Fruit fly (Drosophila melanogaster) whole organism, prepupa: Measurements from ENCODE around the gene CG13639.

Experiments used
- CG11294 ChIP-seq: fragments of 200-800 bp; sonication (Bioruptor generic); IDR thresholded peaks from 2 replicates; pipeline ENCODE4 v1.3.6; 2022; ENCODE audit warnings: missing biosample characterization, missing genetic modification characterization
- CG11902 ChIP-seq: fragments of 200-800 bp; sonication (Bioruptor generic); optimal IDR thresholded peaks from 3 replicates; lab custom pipeline; 2016; ENCODE audit warnings: missing biosample characterization, missing genetic modification characterization
- CG15336 ChIP-seq: fragments of 200-800 bp; sonication (Bioruptor generic); IDR thresholded peaks from 2 replicates; pipeline ENCODE4 v1.3.6; 2022; ENCODE audit warnings: missing biosample characterization, missing genetic modification characterization
- CG1621 ChIP-seq: fragments of 200-800 bp; sonication (Bioruptor generic); optimal IDR thresholded peaks from 3 replicates; lab custom pipeline; 2018; ENCODE audit warnings: missing biosample characterization, mild to moderate bottlenecking, missing genetic modification characterization
- CG16779 ChIP-seq: fragments of 200-800 bp; sonication (Bioruptor generic); optimal IDR thresholded peaks from 3 replicates; lab custom pipeline; 2017; ENCODE audit warnings: missing biosample characterization, mild to moderate bottlenecking, missing genetic modification characterization
- CG3032 ChIP-seq: fragments of 200-800 bp; optimal IDR thresholded peaks from 2 replicates; lab custom pipeline; 2019; ENCODE audit warnings: missing biosample characterization, mild to moderate bottlenecking, missing genetic modification characterization, moderate library complexity
- CG34406 ChIP-seq: fragments of 200-800 bp; sonication (Bioruptor generic); optimal IDR thresholded peaks from 3 replicates; lab custom pipeline; 2016; ENCODE audit warnings: missing biosample characterization, missing genetic modification characterization
- CG6163 ChIP-seq: fragments of 200-800 bp; sonication (Bioruptor generic); IDR thresholded peaks from 3 replicates; pipeline ENCODE4 v1.3.6; 2022; ENCODE audit warnings: missing biosample characterization, missing genetic modification characterization
- CG6276 ChIP-seq: fragments of 200-800 bp; sonication (Bioruptor generic); optimal IDR thresholded peaks from 2 replicates; lab custom pipeline; 2017; ENCODE audit warnings: missing biosample characterization, mild to moderate bottlenecking, missing genetic modification characterization
- CG6792 ChIP-seq: fragments of 200-800 bp; sonication (Bioruptor generic); optimal IDR thresholded peaks from 3 replicates; lab custom pipeline; 2016; ENCODE audit warnings: missing biosample characterization, missing genetic modification characterization
- CG6808 ChIP-seq: fragments of 200-800 bp; sonication (Bioruptor generic); optimal IDR thresholded peaks from 3 replicates; lab custom pipeline; 2017; ENCODE audit warnings: missing biosample characterization, missing genetic modification characterization, mild to moderate bottlenecking, moderate library complexity, missing genetic modification reagents
- CG6854 ChIP-seq: fragments of 200-800 bp; sonication (Bioruptor generic); optimal IDR thresholded peaks from 2 replicates; lab custom pipeline; 2017; ENCODE audit warnings: missing biosample characterization, mild to moderate bottlenecking, missing genetic modification characterization
- CG7368 ChIP-seq: fragments of 200-800 bp; sonication (Bioruptor generic); optimal IDR thresholded peaks from 3 replicates; lab custom pipeline; 2016; ENCODE audit warnings: missing biosample characterization, missing genetic modification characterization
- CG8319 ChIP-seq: fragments of 200-800 bp; sonication (Bioruptor generic); optimal IDR thresholded peaks from 3 replicates; lab custom pipeline; 2016; ENCODE audit warnings: missing biosample characterization, missing genetic modification characterization
- CG8632 ChIP-seq: fragments of 200-800 bp; sonication (Bioruptor generic); optimal IDR thresholded peaks from 3 replicates; lab custom pipeline; 2016; ENCODE audit warnings: missing biosample characterization, missing genetic modification characterization
- Eip78C ChIP-seq: fragments of 200-800 bp; sonication (Bioruptor generic); peaks from one replicate; lab custom pipeline; 2016; ENCODE audit warnings: missing biosample characterization, missing genetic modification characterization
- Ets21C ChIP-seq: fragments of 200-800 bp; sonication (Bioruptor generic); optimal IDR thresholded peaks from 3 replicates; lab custom pipeline; 2016; ENCODE audit warnings: missing biosample characterization, missing genetic modification characterization
- Ets96B ChIP-seq: fragments of 200-800 bp; optimal IDR thresholded peaks from 2 replicates; lab custom pipeline; 2019; ENCODE audit warnings: missing biosample characterization, mild to moderate bottlenecking, missing genetic modification characterization, moderate library complexity
- Gug ChIP-seq: fragments of 200-800 bp; sonication (Bioruptor generic); IDR thresholded peaks from 2 replicates; pipeline ENCODE4 v1.3.6; 2022; ENCODE audit warnings: missing biosample characterization, missing genetic modification characterization
- Hr38 ChIP-seq: sonication (Bioruptor generic); optimal IDR thresholded peaks from 2 replicates; lab custom pipeline; 2016; ENCODE audit warnings: missing biosample characterization, missing genetic modification characterization
- Hr39 ChIP-seq: fragments of 200-800 bp; sonication (Bioruptor generic); optimal IDR thresholded peaks from 2 replicates; lab custom pipeline; 2016; ENCODE audit warnings: missing biosample characterization, missing genetic modification characterization
- Hr4 ChIP-seq: fragments of 200-800 bp; sonication (Bioruptor generic); optimal IDR thresholded peaks from 3 replicates; lab custom pipeline; 2016; ENCODE audit warnings: missing biosample characterization, missing genetic modification characterization
- Lpt ChIP-seq: fragments of 200-800 bp; sonication (Bioruptor generic); optimal IDR thresholded peaks from 3 replicates; lab custom pipeline; 2016; ENCODE audit warnings: missing biosample characterization, missing genetic modification characterization
- Met ChIP-seq: fragments of 200-800 bp; sonication (Bioruptor generic); optimal IDR thresholded peaks from 3 replicates; lab custom pipeline; 2016; ENCODE audit warnings: missing biosample characterization, missing genetic modification characterization
- OdsH ChIP-seq: fragments of 200-800 bp; sonication (Bioruptor generic); optimal IDR thresholded peaks from 3 replicates; lab custom pipeline; 2016; ENCODE audit warnings: missing biosample characterization, missing genetic modification characterization
- Smox ChIP-seq: fragments of 200-800 bp; sonication (Bioruptor generic); optimal IDR thresholded peaks from 3 replicates; lab custom pipeline; 2016; ENCODE audit warnings: missing biosample characterization, missing genetic modification characterization
- Sox102F ChIP-seq: fragments of 200-800 bp; sonication (Bioruptor generic); optimal IDR thresholded peaks from 2 replicates; lab custom pipeline; 2016; ENCODE audit warnings: missing biosample characterization, mild to moderate bottlenecking, missing genetic modification characterization
- Sox15 ChIP-seq: fragments of 200-800 bp; sonication (Bioruptor generic); optimal IDR thresholded peaks from 3 replicates; lab custom pipeline; 2016; ENCODE audit warnings: missing biosample characterization, missing genetic modification characterization
- achi ChIP-seq: fragments of 200-800 bp; sonication (Bioruptor generic); optimal IDR thresholded peaks from 3 replicates; lab custom pipeline; 2016; ENCODE audit warnings: missing biosample characterization, missing genetic modification characterization
- cyc ChIP-seq: fragments of 200-800 bp; sonication (Bioruptor generic); optimal IDR thresholded peaks from 3 replicates; lab custom pipeline; 2016; ENCODE audit warnings: missing biosample characterization, missing genetic modification characterization
- dac ChIP-seq: fragments of 200-800 bp; sonication (Bioruptor generic); optimal IDR thresholded peaks from 2 replicates; lab custom pipeline; 2017; ENCODE audit warnings: missing biosample characterization, mild to moderate bottlenecking, missing genetic modification characterization
- dsx ChIP-seq: fragments of 200-800 bp; optimal IDR thresholded peaks from 3 replicates; lab custom pipeline; 2019; ENCODE audit warnings: missing biosample characterization, mild to moderate bottlenecking, missing genetic modification characterization, moderate library complexity; ENCODE audit not compliant: poor library complexity, severe bottlenecking
- fd59A ChIP-seq: fragments of 200-800 bp; sonication (Bioruptor generic); optimal IDR thresholded peaks from 2 replicates; lab custom pipeline; 2017; ENCODE audit warnings: missing biosample characterization, mild to moderate bottlenecking, missing genetic modification characterization, missing genetic modification reagents
- fd85E ChIP-seq: fragments of 200-800 bp; sonication (Bioruptor generic); optimal IDR thresholded peaks from 3 replicates; lab custom pipeline; 2016; ENCODE audit warnings: missing biosample characterization, missing genetic modification characterization
- fkh ChIP-seq: fragments of 200-800 bp; sonication (Bioruptor generic); optimal IDR thresholded peaks from 3 replicates; lab custom pipeline; 2017; ENCODE audit warnings: missing biosample characterization, mild to moderate bottlenecking, missing genetic modification characterization, moderate library complexity
- lz ChIP-seq: fragments of 200-800 bp; sonication (Bioruptor generic); optimal IDR thresholded peaks from 3 replicates; lab custom pipeline; 2016; ENCODE audit warnings: missing biosample characterization, missing genetic modification characterization
- spab ChIP-seq: fragments of 200-800 bp; sonication (Bioruptor generic); optimal IDR thresholded peaks from 2 replicates; lab custom pipeline; 2017; ENCODE audit warnings: missing biosample characterization, mild to moderate bottlenecking, missing genetic modification characterization, missing genetic modification reagents
- ss ChIP-seq, 2 experiments: fragments of 200-800 bp; sonication (Bioruptor generic); optimal IDR thresholded peaks; 2 replicates in 1 of 2; 3 replicates in 1 of 2; lab custom pipeline; 2017 to 2018; ENCODE audit warnings: mild to moderate bottlenecking in 2 of 2, missing biosample characterization in 2 of 2, missing genetic modification characterization in 2 of 2, moderate library complexity in 1 of 2
- svp ChIP-seq: fragments of 200-800 bp; sonication (Bioruptor generic); peaks from one replicate; lab custom pipeline; 2016; ENCODE audit warnings: missing biosample characterization, missing genetic modification characterization
- vri ChIP-seq: fragments of 200-800 bp; sonication (Bioruptor generic); optimal IDR thresholded peaks from 3 replicates; lab custom pipeline; 2016; ENCODE audit warnings: missing biosample characterization, mild to moderate bottlenecking, missing genetic modification characterization

The CG13639 gene

DNA sequence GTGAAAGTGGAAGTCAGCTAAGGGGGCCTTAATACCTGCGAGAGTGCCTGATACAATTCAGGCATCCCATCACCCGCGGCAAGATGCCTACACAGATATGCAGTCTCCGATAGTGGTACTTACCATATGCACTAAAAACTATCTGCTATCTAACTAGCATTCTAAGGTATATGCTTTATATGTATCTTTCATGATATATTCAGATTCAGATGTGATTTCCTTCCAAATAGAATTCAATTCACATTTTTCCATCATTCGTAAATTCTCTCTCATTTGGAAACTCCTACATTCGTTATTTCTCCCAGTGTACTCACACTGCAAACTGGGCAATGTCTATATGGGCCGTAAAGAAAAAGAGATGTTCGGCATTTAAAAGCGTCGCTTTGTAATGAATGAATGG is 26.3 kb upstream of the CG13639 start (continued):
- no peak for TF ChIP-seq fd85E (GFP tag; lab: Kevin White, UChicago)
- TF ChIP-seq Gug (GFP tag; lab: Robert Waterston, UW), result no peak
- peak; percentile 33 for TF ChIP-seq achi (GFP tag; lab: Kevin White, UChicago)
- peak; percentile 33 for TF ChIP-seq Lpt (GFP tag; lab: Kevin White, UChicago)
- TF ChIP-seq fd59A (GFP tag; lab: Kevin White, UChicago), result no peak
- peak; percentile 47; the same call in 1 of the 3 replicates for TF ChIP-seq CG6163 (GFP tag; lab: Robert Waterston, UW)
- TF ChIP-seq spab (GFP tag; lab: Kevin White, UChicago), result no peak
- TF ChIP-seq lz (GFP tag; lab: Kevin White, UChicago), result no peak
- peak; percentile 90 for TF ChIP-seq Eip78C
- TF ChIP-seq Sox102F (GFP tag; lab: Kevin White, UChicago), result peak; percentile 20

DNA sequence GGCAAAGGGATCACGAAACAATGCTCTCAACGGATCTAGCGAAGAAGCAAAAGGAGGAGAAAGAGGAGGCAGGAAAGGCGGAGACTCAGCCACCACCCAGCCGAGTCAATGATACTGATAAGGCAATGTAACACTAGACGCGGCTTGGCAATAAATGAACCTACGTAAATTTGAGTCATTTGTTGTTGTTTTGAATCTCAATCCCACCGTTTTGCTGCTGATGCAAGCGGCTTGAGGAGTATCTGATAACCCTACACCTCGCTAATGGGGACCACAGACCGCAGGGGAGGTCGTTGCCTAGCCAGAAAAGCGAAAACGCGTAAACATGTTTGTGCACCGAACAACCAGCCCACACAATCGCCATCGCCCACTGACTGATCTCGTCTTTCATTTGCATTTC is 18.5 kb upstream of the CG13639 start:
- peak; percentile 100 for TF ChIP-seq svp (GFP tag; lab: Kevin White, UChicago)
- TF ChIP-seq achi (GFP tag; lab: Kevin White, UChicago), result no peak
- TF ChIP-seq fd85E (GFP tag; lab: Kevin White, UChicago), result no peak
- TF ChIP-seq, all 60 proteins: peak for 1

- peak; percentile 85 for TF ChIP-seq Eip78C
- TF ChIP-seq CG1621 (tag; lab: Kevin White, UChicago), result peak; percentile 82
- TF ChIP-seq CG15336 (GFP tag; lab: Robert Waterston, UW), result no peak
Measured at dm6 chr3R:24876843-24877457, 16.8 kb upstream of the CG13639 start, which contains the start of the genes CG11089 and CG31381. Gene CG11089, plus strand, starts transcription at chr3R:24877045. Gene CG31381, plus strand, starts transcription at chr3R:24877045.

dm6 chr3R:24875939-24876842 is 16.0 kb upstream of the CG13639 start, which contains the start of gene CG3744:
Gene CG3744, minus strand, starts transcription at chr3R:24876654.
- TF ChIP-seq CG8319 (GFP tag; lab: Kevin White, UChicago) (no peak), Sox15 (peak; percentile 58), OdsH (peak; percentile 82), CG11902 (GFP tag; lab: Kevin White, UChicago) (peak; percentile 66), CG1621 (tag; lab: Kevin White, UChicago) (no peak), spab (GFP tag; lab: Kevin White, UChicago) (peak; percentile 29), Ets96B (tag; lab: Kevin White, UChicago) (peak; percentile 73), Sox102F (GFP tag; lab: Kevin White, UChicago) (peak; percentile 35), vri (GFP tag; lab: Kevin White, UChicago) (no peak), CG6163 (GFP tag; lab: Robert Waterston, UW) (peak; percentile 89), cyc (GFP tag; lab: Kevin White, UChicago) (peak; percentile 81), fd85E (GFP tag; lab: Kevin White, UChicago) (no peak), CG6808 (GFP tag; lab: Kevin White, UChicago) (peak; percentile 47), Hr39 (peak; percentile 74), Met (GFP tag; lab: Kevin White, UChicago) (no peak), CG6854 (GFP tag; lab: Kevin White, UChicago) (peak; percentile 45), dsx (GFP tag; lab: Kevin White, UChicago) (peak; percentile 71), Hr38 (GFP tag; lab: Kevin White, UChicago) (no peak), CG15336 (GFP tag; lab: Robert Waterston, UW) (peak; percentile 73), CG11294 (GFP tag; lab: Robert Waterston, UW) (peak; percentile 85), fkh (GFP tag; lab: Kevin White, UChicago) (no peak), CG34406 (GFP tag; lab: Kevin White, UChicago) (peak; percentile 60), CG6792 (GFP tag; lab: Kevin White, UChicago) (peak; percentile 62), Ets21C (GFP tag; lab: Kevin White, UChicago) (peak; percentile 66), CG7368 (GFP tag; lab: Kevin White, UChicago) (peak; percentile 68), achi (GFP tag; lab: Kevin White, UChicago) (peak; percentile 81), CG6276 (GFP tag; lab: Kevin White, UChicago) (no peak), ss (GFP tag; optimal IDR thresholded peaks at IDR 0.05; lab: Kevin White, UChicago) (peak in 1 of 2 experiments; percentile 70), fd59A (GFP tag; lab: Kevin White, UChicago) (peak; percentile 31), CG3032 (tag; lab: Kevin White, UChicago) (peak; percentile 84), CG16779 (tag; lab: Kevin White, UChicago) (peak; percentile 5), Smox (GFP tag; lab: Kevin White, UChicago) (no peak), CG8632 (peak; percentile 72), Hr4 (peak; percentile 74), Gug (GFP tag; lab: Robert Waterston, UW) (peak; percentile 86), dac (GFP tag; lab: Kevin White, UChicago) (peak; percentile 79), lz (GFP tag; lab: Kevin White, UChicago) (peak; percentile 74)
